Worm (Caenorhabditis elegans) whole organism, L2 larva: ENCODE results near the gene mlc-1.

Experiments used
- C34F6.9 ChIP-seq: fragments of 150-350 bp; optimal IDR thresholded peaks from 2 replicates; lab custom pipeline; 2014; ENCODE audit warnings: missing biosample characterization, missing genetic modification characterization
- F13H6.1 ChIP-seq: sonication (generic microtip); optimal IDR thresholded peaks from 2 replicates; lab custom pipeline; 2016; ENCODE audit warnings: missing genetic modification characterization, missing compliant biosample characterization
- R02D3.7 ChIP-seq: fragments of 150-350 bp; optimal IDR thresholded peaks from 2 replicates; lab custom pipeline; 2014; ENCODE audit warnings: missing biosample characterization, missing genetic modification characterization
- Y55F3AM.14 ChIP-seq: fragments of 200-800 bp; sonication (Bioruptor generic); optimal IDR thresholded peaks from 2 replicates; lab custom pipeline; 2018; ENCODE audit warnings: mild to moderate bottlenecking, missing genetic modification characterization, missing compliant biosample characterization
- ZK546.5 ChIP-seq: sonication (generic microtip); optimal IDR thresholded peaks from 2 replicates; lab custom pipeline; 2017; ENCODE audit warnings: missing biosample characterization, missing genetic modification characterization
- alr-1 ChIP-seq: fragments of 150-350 bp; optimal IDR thresholded peaks from 2 replicates; lab custom pipeline; 2014; ENCODE audit warnings: missing biosample characterization, missing genetic modification characterization
- aly-2 ChIP-seq: fragments of 150-350 bp; optimal IDR thresholded peaks from 2 replicates; lab custom pipeline; 2014; ENCODE audit warnings: missing biosample characterization, missing genetic modification characterization
- ama-1 ChIP-seq: fragments of 150-350 bp; optimal IDR thresholded peaks from 2 replicates; lab custom pipeline; 2018; ENCODE audit warnings: inconsistent platforms
- blmp-1 ChIP-seq: sonication (generic microtip); optimal IDR thresholded peaks from 2 replicates; lab custom pipeline; 2017; ENCODE audit warnings: missing genetic modification characterization, mild to moderate bottlenecking, missing compliant biosample characterization, antibody characterized with exemption, moderate library complexity; ENCODE audit not compliant: insufficient read depth
- ceh-16 ChIP-seq: fragments of 150-350 bp; optimal IDR thresholded peaks from 2 replicates; lab custom pipeline; 2014; ENCODE audit warnings: missing biosample characterization, missing genetic modification characterization
- ceh-82 ChIP-seq: fragments of 150-350 bp; optimal IDR thresholded peaks from 2 replicates; lab custom pipeline; 2014; ENCODE audit warnings: missing biosample characterization, missing genetic modification characterization
- crh-2 ChIP-seq: sonication (generic microtip); optimal IDR thresholded peaks from 2 replicates; lab custom pipeline; 2017; ENCODE audit warnings: missing biosample characterization, missing genetic modification characterization
- dmd-4 ChIP-seq: sonication (generic microtip); optimal IDR thresholded peaks from 2 replicates; lab custom pipeline; 2017; ENCODE audit warnings: missing biosample characterization, missing genetic modification characterization
- egl-27 ChIP-seq: sonication (generic microtip); optimal IDR thresholded peaks from 3 replicates; lab custom pipeline; 2017; ENCODE audit warnings: missing biosample characterization, missing genetic modification reagents, missing genetic modification characterization
- elt-1 ChIP-seq: fragments of 150-350 bp; optimal IDR thresholded peaks from 2 replicates; lab custom pipeline; 2014; ENCODE audit warnings: missing biosample characterization, missing genetic modification characterization
- fos-1 ChIP-seq: fragments of 150-350 bp; optimal IDR thresholded peaks from 2 replicates; lab custom pipeline; 2014; ENCODE audit warnings: missing biosample characterization, missing genetic modification characterization
- gmeb-1 ChIP-seq: fragments of 150-350 bp; optimal IDR thresholded peaks from 2 replicates; lab custom pipeline; 2014; ENCODE audit warnings: missing biosample characterization, missing genetic modification characterization
- lin-11 ChIP-seq: fragments of 150-350 bp; sonication (generic microtip); optimal IDR thresholded peaks from 2 replicates; lab custom pipeline; 2014; ENCODE audit warnings: missing biosample characterization, missing genetic modification characterization, inconsistent platforms, mixed read lengths
- lin-13 ChIP-seq: fragments of 150-350 bp; optimal IDR thresholded peaks from 2 replicates; lab custom pipeline; 2014; ENCODE audit warnings: missing biosample characterization, missing genetic modification reagents, missing genetic modification characterization
- lin-39 ChIP-seq: fragments of 150-350 bp; optimal IDR thresholded peaks from 2 replicates; lab custom pipeline; 2014; ENCODE audit warnings: missing biosample characterization, missing genetic modification reagents, missing genetic modification characterization
- lsy-2 ChIP-seq, 2 experiments: fragments of 150-350 bp in 1 of 2; sonication (generic microtip) in 1 of 2; optimal IDR thresholded peaks; 2 replicates each; lab custom pipeline; 2014 to 2017; ENCODE audit warnings: missing biosample characterization in 2 of 2, missing genetic modification characterization in 2 of 2
- mab-5 ChIP-seq: fragments of 150-350 bp; optimal IDR thresholded peaks from 2 replicates; lab custom pipeline; 2014; ENCODE audit warnings: missing biosample characterization, missing genetic modification characterization
- mbf-1 ChIP-seq: sonication (generic microtip); optimal IDR thresholded peaks from 2 replicates; lab custom pipeline; 2017; ENCODE audit warnings: missing biosample characterization, missing genetic modification characterization
- mdl-1 ChIP-seq, 2 experiments: fragments of 150-350 bp in 1 of 2; sonication (generic microtip) in 1 of 2; optimal IDR thresholded peaks; 2 replicates each; lab custom pipeline; 2017; ENCODE audit warnings: missing biosample characterization in 2 of 2, missing genetic modification characterization in 2 of 2
- nhr-10 ChIP-seq: sonication (generic microtip); optimal IDR thresholded peaks from 2 replicates; lab custom pipeline; 2017; ENCODE audit warnings: missing biosample characterization, missing genetic modification characterization
- nhr-11 ChIP-seq: fragments of 150-350 bp; optimal IDR thresholded peaks from 2 replicates; lab custom pipeline; 2014; ENCODE audit warnings: missing biosample characterization, missing genetic modification characterization
- nhr-12 ChIP-seq: fragments of 150-350 bp; optimal IDR thresholded peaks from 2 replicates; lab custom pipeline; 2014; ENCODE audit warnings: missing biosample characterization, missing genetic modification characterization
- nhr-129 ChIP-seq: fragments of 150-350 bp; optimal IDR thresholded peaks from 2 replicates; lab custom pipeline; 2014; ENCODE audit warnings: missing biosample characterization, missing genetic modification characterization
- nhr-21 ChIP-seq: fragments of 150-350 bp; optimal IDR thresholded peaks from 2 replicates; lab custom pipeline; 2014; ENCODE audit warnings: missing biosample characterization, missing genetic modification characterization
- nhr-237 ChIP-seq: fragments of 150-350 bp; optimal IDR thresholded peaks from 2 replicates; lab custom pipeline; 2014; ENCODE audit warnings: missing biosample characterization, missing genetic modification characterization
- nhr-25 ChIP-seq: fragments of 150-350 bp; sonication (generic microtip); optimal IDR thresholded peaks from 3 replicates; lab custom pipeline; 2014; ENCODE audit warnings: missing biosample characterization, missing genetic modification characterization
- nhr-6 ChIP-seq: fragments of 150-350 bp; optimal IDR thresholded peaks from 2 replicates; lab custom pipeline; 2014; ENCODE audit warnings: missing biosample characterization, missing genetic modification characterization
- nhr-77 ChIP-seq: fragments of 150-350 bp; optimal IDR thresholded peaks from 2 replicates; lab custom pipeline; 2014; ENCODE audit warnings: missing biosample characterization, missing genetic modification characterization
- peb-1 ChIP-seq: fragments of 150-350 bp; optimal IDR thresholded peaks from 2 replicates; lab custom pipeline; 2014; ENCODE audit warnings: missing biosample characterization, missing genetic modification characterization
- sem-4 ChIP-seq: fragments of 150-350 bp; optimal IDR thresholded peaks from 2 replicates; lab custom pipeline; 2014; ENCODE audit warnings: missing biosample characterization, missing genetic modification reagents, missing genetic modification characterization
- skn-1 ChIP-seq: sonication (generic microtip); optimal IDR thresholded peaks from 2 replicates; lab custom pipeline; 2017; ENCODE audit warnings: missing biosample characterization, missing genetic modification characterization
- sma-3 ChIP-seq: sonication (generic microtip); optimal IDR thresholded peaks from 2 replicates; lab custom pipeline; 2016; ENCODE audit warnings: missing genetic modification reagents, missing genetic modification characterization, missing compliant biosample characterization
- sma-9 ChIP-seq, 2 experiments: fragments of 150-350 bp in 1 of 2; sonication (generic microtip) in 1 of 2; optimal IDR thresholded peaks; 2 replicates each; lab custom pipeline; 2014 to 2016; ENCODE audit warnings: missing genetic modification characterization in 2 of 2, mild to moderate bottlenecking in 1 of 2, missing biosample characterization in 1 of 2, missing compliant biosample characterization in 1 of 2, missing genetic modification reagents in 1 of 2, moderate library complexity in 1 of 2
- snpc-4 ChIP-seq: fragments of 150-350 bp; optimal IDR thresholded peaks from 2 replicates; lab custom pipeline; 2014; ENCODE audit warnings: missing biosample characterization, missing genetic modification characterization
- unc-39 ChIP-seq: fragments of 150-350 bp; optimal IDR thresholded peaks from 2 replicates; lab custom pipeline; 2014; ENCODE audit warnings: missing biosample characterization, missing genetic modification characterization
- unc-55 ChIP-seq: fragments of 150-350 bp; sonication (generic microtip); optimal IDR thresholded peaks from 3 replicates; lab custom pipeline; 2014; ENCODE audit warnings: missing biosample characterization, missing genetic modification reagents, missing genetic modification characterization
- unc-62 ChIP-seq: fragments of 150-350 bp; optimal IDR thresholded peaks from 2 replicates; lab custom pipeline; 2014; ENCODE audit warnings: missing biosample characterization, missing genetic modification reagents, missing genetic modification characterization
- zag-1 ChIP-seq: fragments of 150-350 bp; optimal IDR thresholded peaks from 2 replicates; lab custom pipeline; 2014; ENCODE audit warnings: missing biosample characterization, missing genetic modification characterization
- ztf-1 ChIP-seq: fragments of 200-800 bp; sonication (Bioruptor generic); conservative IDR thresholded peaks from 2 replicates; pipeline ENCODE4 v1.3.6; 2022; ENCODE audit warnings: missing genetic modification characterization, missing compliant biosample characterization
- ztf-11 ChIP-seq: sonication (generic microtip); optimal IDR thresholded peaks from 2 replicates; lab custom pipeline; 2017; ENCODE audit warnings: missing biosample characterization, missing genetic modification characterization
- ztf-4 ChIP-seq: fragments of 150-350 bp; optimal IDR thresholded peaks from 2 replicates; lab custom pipeline; 2014; ENCODE audit warnings: missing biosample characterization, missing genetic modification characterization

mlc-1 gene

ce11 chrX:17475974-17476373 is 17.0 kb downstream of the mlc-1 start:
- TF ChIP-seq sma-3 (peak; percentile 61), nhr-25 (tag; lab: Kevin White, UChicago) (peak; percentile 13), nhr-11 (tag; lab: Kevin White, UChicago) (no peak), fos-1 (tag; lab: Kevin White, UChicago) (peak; percentile 78), aly-2 (tag; lab: Kevin White, UChicago) (no peak), sma-9 (GFP tag; optimal IDR thresholded peaks at IDR 0.05; lab: Kevin White, UChicago) (peak; percentile 70), sma-9 (tag; optimal IDR thresholded peaks at IDR 0.05; lab: Kevin White, UChicago) (no peak)

DNA sequence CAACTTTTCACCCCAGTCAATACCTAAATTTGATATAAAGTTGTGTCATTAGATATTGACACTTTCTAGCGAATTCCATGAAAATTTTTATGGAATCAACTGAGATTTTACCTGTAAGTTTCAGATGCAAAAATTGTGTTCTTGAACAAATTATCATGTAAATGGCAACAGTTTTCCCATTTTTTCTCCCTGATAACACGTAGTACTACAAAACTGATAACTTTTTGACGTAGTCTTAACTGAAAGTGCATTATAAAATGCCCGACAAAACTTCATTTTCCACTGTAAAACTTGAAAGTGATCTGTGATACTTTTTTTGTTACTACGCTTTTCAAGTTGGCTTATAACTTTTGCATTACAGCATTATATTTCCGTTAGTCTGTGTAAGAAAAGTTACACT is 19.7 kb downstream of the mlc-1 start:
- no peak for TF ChIP-seq ztf-11 (tag; lab: Kevin White, UChicago)
- peak; percentile 44 for TF ChIP-seq fos-1 (tag; lab: Kevin White, UChicago)

- TF ChIP-seq nhr-21 (tag; lab: Kevin White, UChicago): peak; percentile 88
- peak; percentile 86 for TF ChIP-seq egl-27 (tag; lab: Kevin White, UChicago)
- peak; percentile 84 for TF ChIP-seq unc-62
- TF ChIP-seq F13H6.1 (tag; lab: Kevin White, UChicago): peak; percentile 98
- peak; percentile 57 for TF ChIP-seq lin-39 (tag; lab: Kevin White, UChicago)
- TF ChIP-seq mbf-1 (tag; lab: Kevin White, UChicago): no peak
- TF ChIP-seq sma-9 (GFP tag; optimal IDR thresholded peaks at IDR 0.05; lab: Kevin White, UChicago): peak; percentile 93
- TF ChIP-seq sma-9 (tag; optimal IDR thresholded peaks at IDR 0.05; lab: Kevin White, UChicago): no peak
- peak; percentile 53 for TF ChIP-seq fos-1 (tag; lab: Kevin White, UChicago)
- TF ChIP-seq mdl-1 (tag; optimal IDR thresholded peaks at IDR 0.05; lab: Kevin White, UChicago): peak; percentile 82 to 95
- TF ChIP-seq nhr-10 (tag; lab: Kevin White, UChicago): no peak
- TF ChIP-seq snpc-4: peak; percentile 41
- TF ChIP-seq nhr-25 (tag; lab: Kevin White, UChicago): peak; percentile 83
- peak; percentile 88 for TF ChIP-seq mab-5 (tag; lab: Kevin White, UChicago)
- peak; percentile 54 for TF ChIP-seq gmeb-1 (tag; lab: Kevin White, UChicago)
- TF ChIP-seq Y55F3AM.14 (GFP tag; lab: Kevin White, UChicago): peak; percentile 93
- TF ChIP-seq nhr-6 (tag; lab: Kevin White, UChicago): peak; percentile 77
- peak; percentile 17 for TF ChIP-seq nhr-77 (tag; lab: Kevin White, UChicago)
- TF ChIP-seq lin-13 (GFP tag; lab: Kevin White, UChicago): peak; percentile 66
- peak; percentile 87 for TF ChIP-seq C34F6.9 (tag; lab: Kevin White, UChicago)
- TF ChIP-seq nhr-12 (tag; lab: Kevin White, UChicago): no peak
- no peak for TF ChIP-seq ztf-11 (tag; lab: Kevin White, UChicago)
- TF ChIP-seq skn-1 (tag; lab: Kevin White, UChicago): no peak
- peak; percentile 44 for TF ChIP-seq ama-1 (lab: Kevin White, UChicago)
- TF ChIP-seq dmd-4 (tag; lab: Kevin White, UChicago): no peak
- TF ChIP-seq ztf-1 (GFP tag; lab: Robert Waterston, UW): no peak
- peak; percentile 58 for TF ChIP-seq ceh-16 (tag; lab: Kevin White, UChicago)
- TF ChIP-seq blmp-1 (tag; lab: Kevin White, UChicago): peak; percentile 89
- TF ChIP-seq lsy-2 (tag; optimal IDR thresholded peaks at IDR 0.05; lab: Kevin White, UChicago): peak; percentile 69 to 77
- TF ChIP-seq nhr-237 (tag; lab: Kevin White, UChicago): peak; percentile 1
- TF ChIP-seq nhr-129 (tag; lab: Kevin White, UChicago): peak; percentile 77
- no peak for TF ChIP-seq elt-1 (tag; lab: Kevin White, UChicago)
- no peak for TF ChIP-seq peb-1 (tag; lab: Kevin White, UChicago)
- TF ChIP-seq unc-55 (GFP tag; lab: Kevin White, UChicago): peak; percentile 84
- TF ChIP-seq lin-11: peak; percentile 73
- TF ChIP-seq sma-3: peak; percentile 87
- TF ChIP-seq R02D3.7 (tag; lab: Kevin White, UChicago): peak; percentile 14
- TF ChIP-seq sem-4 (tag; lab: Kevin White, UChicago): peak; percentile 88
- TF ChIP-seq unc-39 (tag; lab: Kevin White, UChicago): peak; percentile 55
- TF ChIP-seq alr-1: no peak
- TF ChIP-seq ceh-82 (tag; lab: Kevin White, UChicago): no peak
- no peak for TF ChIP-seq nhr-11 (tag; lab: Kevin White, UChicago)
- no peak for TF ChIP-seq ZK546.5 (tag; lab: Kevin White, UChicago)
- TF ChIP-seq crh-2 (tag; lab: Kevin White, UChicago): peak; percentile 65
- peak; percentile 68 for TF ChIP-seq ztf-4 (tag; lab: Kevin White, UChicago)
- peak; percentile 54 for TF ChIP-seq zag-1 (tag; lab: Kevin White, UChicago)
Measured at ce11 chrX:17479694-17480574, 20.9 kb downstream of the mlc-1 start.
